Fruit fly (Drosophila melanogaster): Measurements from ENCODE around the gene CG31431.
A peak's percentile ranks its signal among the peaks of the same experiment; 100 is the strongest.

CG31431 gene

DNA sequence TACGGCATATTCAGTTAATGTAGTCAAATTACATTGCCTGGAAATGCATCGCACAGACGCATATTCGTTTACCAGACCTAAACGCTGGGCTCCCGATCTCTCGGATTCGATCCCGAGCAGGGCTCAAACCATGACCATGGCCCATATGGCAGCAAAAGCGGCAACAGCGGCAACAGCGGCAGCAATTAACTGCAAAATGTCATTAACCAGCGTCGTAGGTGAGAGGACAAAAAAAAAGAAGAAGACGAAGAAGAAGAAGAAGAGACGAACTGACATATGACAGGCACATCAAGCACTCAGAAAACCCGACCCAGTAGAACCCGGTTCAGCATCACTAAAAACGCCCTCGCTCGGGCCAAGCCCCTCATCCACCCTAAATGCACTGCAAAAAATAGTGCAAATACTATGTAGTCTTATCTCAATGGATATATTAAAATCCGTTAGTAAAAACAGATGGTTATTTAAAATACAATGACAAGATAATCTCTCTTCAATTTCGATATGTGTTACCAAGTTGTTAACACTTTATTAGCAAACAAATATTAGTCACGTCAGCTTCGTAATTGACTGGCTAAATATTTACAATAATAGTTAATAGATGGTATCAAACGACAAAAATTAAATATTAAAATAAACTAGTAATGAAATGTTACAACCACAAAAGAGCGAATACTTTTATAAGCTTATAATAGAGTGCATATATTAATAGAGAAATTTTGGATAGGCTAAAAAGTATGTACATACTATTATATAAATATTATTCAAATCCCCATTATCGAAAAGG, 44.5 kb upstream of the CG31431 start (continued):
- TF ChIP-seq Ets96B (tag; optimal IDR thresholded peaks at IDR 0.05) (peak; percentile 63), cyc (GFP tag; optimal IDR thresholded peaks at IDR 0.05) (no peak), Eip93F (GFP tag; optimal IDR thresholded peaks at IDR 0.05) (no peak), CG10631 (GFP tag; optimal IDR thresholded peaks at IDR 0.05) (peak; percentile 36), pdm3 (GFP tag; optimal IDR thresholded peaks at IDR 0.05) (peak; percentile 39), CG4318 (GFP tag; optimal IDR thresholded peaks at IDR 0.05) (no peak), spab (GFP tag; optimal IDR thresholded peaks at IDR 0.05) (peak; percentile 59), ss (GFP tag; optimal IDR thresholded peaks at IDR 0.05) (peak; percentile 9 to 67), CG3032 (tag; optimal IDR thresholded peaks at IDR 0.05) (peak; percentile 50), CG16779 (tag; optimal IDR thresholded peaks at IDR 0.05) (no peak), svp (GFP tag) (peak; percentile 64), esn (GFP tag; optimal IDR thresholded peaks at IDR 0.05) (peak; percentile 29), Met (GFP tag; optimal IDR thresholded peaks at IDR 0.05) (peak; percentile 35), fd59A (GFP tag; optimal IDR thresholded peaks at IDR 0.05) (peak; percentile 60), CG10669 (GFP tag; optimal IDR thresholded peaks at IDR 0.05) (peak; percentile 53), Hr4 (GFP tag; optimal IDR thresholded peaks at IDR 0.05) (no peak), net (GFP tag; optimal IDR thresholded peaks at IDR 0.05) (peak; percentile 14), fkh (GFP tag; optimal IDR thresholded peaks at IDR 0.05) (no peak), CG8632 (GFP tag; optimal IDR thresholded peaks at IDR 0.05) (peak; percentile 48), CG11902 (GFP tag; optimal IDR thresholded peaks at IDR 0.05) (no peak), CG6792 (GFP tag; optimal IDR thresholded peaks at IDR 0.05) (peak; percentile 8), CG15336 (GFP tag; IDR thresholded peaks at IDR 0.05) (no peak)

DNA sequence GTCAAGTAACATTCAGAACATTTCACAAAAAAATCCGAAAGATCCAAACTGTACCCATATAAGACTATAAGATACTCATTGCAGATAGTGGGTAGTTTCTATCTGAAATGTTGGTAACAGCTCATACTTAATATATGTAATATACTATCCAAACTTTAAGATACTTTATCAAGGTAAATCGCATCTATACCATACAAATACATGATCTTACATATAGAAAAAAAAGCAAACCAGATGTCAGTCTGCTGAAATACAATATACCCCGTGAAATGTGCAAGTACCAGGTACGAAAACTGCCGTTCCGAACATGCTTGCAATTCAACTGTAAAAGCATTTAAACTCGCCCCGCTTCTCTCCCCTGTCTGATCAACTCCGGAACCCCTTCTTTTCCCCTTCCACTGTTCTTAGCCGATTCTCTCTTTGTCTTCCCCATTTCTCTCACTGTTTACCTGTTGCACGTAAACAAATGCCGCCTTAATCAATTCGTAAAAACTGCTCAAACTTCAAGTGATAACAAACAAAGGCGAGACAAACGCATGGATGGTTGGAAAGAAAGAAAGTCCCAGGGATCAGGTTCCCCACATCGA, 42.9 kb upstream of the CG31431 start:
- TF ChIP-seq salr (GFP tag; optimal IDR thresholded peaks at IDR 0.05) (peak in 1 of 2 experiments; percentile 15), spab (GFP tag; optimal IDR thresholded peaks at IDR 0.05) (peak; percentile 3), CG6808 (GFP tag; optimal IDR thresholded peaks at IDR 0.05) (no peak), Hr39 (GFP tag; optimal IDR thresholded peaks at IDR 0.05) (peak; percentile 67), Ets96B (tag; optimal IDR thresholded peaks at IDR 0.05) (peak; percentile 23), CG34406 (GFP tag; optimal IDR thresholded peaks at IDR 0.05) (no peak), CG3032 (tag; optimal IDR thresholded peaks at IDR 0.05) (peak; percentile 15), Eip75B (GFP tag; optimal IDR thresholded peaks at IDR 0.05) (peak; percentile 25), CG11762 (GFP tag; optimal IDR thresholded peaks at IDR 0.05; ENCODE audit: insufficient read depth) (peak; percentile 8), net (GFP tag; optimal IDR thresholded peaks at IDR 0.05) (no peak), Ets21C (GFP tag; optimal IDR thresholded peaks at IDR 0.05) (peak; percentile 38), CG7368 (GFP tag; optimal IDR thresholded peaks at IDR 0.05) (no peak), CG15336 (GFP tag; IDR thresholded peaks at IDR 0.05) (peak; percentile 37; the same call in 1 of the 2 replicates), svp (GFP tag) (peak; percentile 86), CG9139 (GFP tag; optimal IDR thresholded peaks at IDR 0.05) (no peak), CG10669 (GFP tag; optimal IDR thresholded peaks at IDR 0.05) (peak; percentile 9), fd59A (GFP tag; optimal IDR thresholded peaks at IDR 0.05) (no peak), Met (GFP tag; optimal IDR thresholded peaks at IDR 0.05) (peak; percentile 81), Hr4 (GFP tag; optimal IDR thresholded peaks at IDR 0.05) (peak; percentile 58), CG32006 (GFP tag; optimal IDR thresholded peaks at IDR 0.05) (peak; percentile 42), topi (GFP tag; optimal IDR thresholded peaks at IDR 0.05) (peak; percentile 73), Smox (GFP tag; optimal IDR thresholded peaks at IDR 0.05) (peak; percentile 73), ss (GFP tag; optimal IDR thresholded peaks at IDR 0.05) (peak in 1 of 2 experiments; percentile 1), Eip78C (GFP tag) (peak; percentile 85), acj6 (GFP tag; optimal IDR thresholded peaks at IDR 0.05) (peak; percentile 58), Sox15 (GFP tag; optimal IDR thresholded peaks at IDR 0.05) (no peak), Eip93F (GFP tag; optimal IDR thresholded peaks at IDR 0.05) (no peak), CG10631 (GFP tag; optimal IDR thresholded peaks at IDR 0.05) (peak; percentile 27), CG8632 (GFP tag; optimal IDR thresholded peaks at IDR 0.05) (peak; percentile 1), Sox14 (GFP tag; optimal IDR thresholded peaks at IDR 0.05) (peak; percentile 56), OdsH (GFP tag; optimal IDR thresholded peaks at IDR 0.05) (peak; percentile 65), esn (GFP tag; optimal IDR thresholded peaks at IDR 0.05) (peak; percentile 75), CG6163 (GFP tag; IDR thresholded peaks at IDR 0.05) (peak; percentile 45; the same call in 1 of the 3 replicates), lz (GFP tag; optimal IDR thresholded peaks at IDR 0.05) (peak; percentile 50), cyc (GFP tag; optimal IDR thresholded peaks at IDR 0.05) (peak; percentile 56), CG31627 (GFP tag; optimal IDR thresholded peaks at IDR 0.05) (peak; percentile 73), CG6854 (GFP tag; optimal IDR thresholded peaks at IDR 0.05) (no peak), Sox102F (GFP tag; optimal IDR thresholded peaks at IDR 0.05) (peak; percentile 71), fkh (GFP tag; optimal IDR thresholded peaks at IDR 0.05) (no peak)

Data from whole organism, prepupa.